Worm (Caenorhabditis elegans) whole organism, late embryonic: ENCODE measurements around the gene sra-37.

Experiments used
- C38D4.7 ChIP-seq: fragments of 200-800 bp; sonication (Bioruptor generic); optimal IDR thresholded peaks from 2 replicates; lab custom pipeline; 2018; ENCODE audit warnings: mild to moderate bottlenecking, missing genetic modification characterization, moderate library complexity, missing compliant biosample characterization
- ahr-1 ChIP-seq: sonication (generic microtip); optimal IDR thresholded peaks from 2 replicates; lab custom pipeline; 2016; ENCODE audit warnings: missing genetic modification characterization, missing compliant biosample characterization
- ets-4 ChIP-seq: sonication (generic microtip); optimal IDR thresholded peaks from 2 replicates; lab custom pipeline; 2016; ENCODE audit warnings: missing genetic modification characterization, missing compliant biosample characterization
- hlh-30 ChIP-seq: sonication (generic microtip); optimal IDR thresholded peaks from 2 replicates; lab custom pipeline; 2017; ENCODE audit warnings: antibody characterized with exemption, missing genetic modification characterization, missing compliant biosample characterization; ENCODE audit not compliant: insufficient read depth
- nfya-1 ChIP-seq: sonication (generic microtip); optimal IDR thresholded peaks from 2 replicates; lab custom pipeline; 2017; ENCODE audit warnings: missing genetic modification characterization, mild to moderate bottlenecking, missing compliant biosample characterization, antibody characterized with exemption, moderate library complexity
- odd-2 ChIP-seq: sonication (generic microtip); optimal IDR thresholded peaks from 2 replicates; lab custom pipeline; 2017; ENCODE audit warnings: antibody characterized with exemption, mild to moderate bottlenecking, missing genetic modification characterization, missing compliant biosample characterization

- TF ChIP-seq C38D4.7 (GFP tag; lab: Kevin White, UChicago) = no peak
- no peak for TF ChIP-seq odd-2
- TF ChIP-seq ahr-1 (tag; lab: Kevin White, UChicago) = no peak
- TF ChIP-seq ets-4 (tag; lab: Kevin White, UChicago) = no peak
- no peak for TF ChIP-seq nfya-1 (tag; lab: Kevin White, UChicago)
- no peak for TF ChIP-seq hlh-30 (tag; lab: Kevin White, UChicago)
Measured at ce11 chrX:13884157-13884556, 9.0 kb downstream of the sra-37 start.
